Worm (Caenorhabditis elegans) whole organism, late embryonic: Measurements from ENCODE around the gene M03D4.4.
A peak's percentile ranks its signal among the peaks of the same experiment; 100 is the strongest.

Experiments used
- K09A11.1 ChIP-seq: sonication (generic microtip); optimal IDR thresholded peaks from 2 replicates; lab custom pipeline; 2017; ENCODE audit warnings: antibody characterized with exemption, mild to moderate bottlenecking, missing genetic modification characterization, missing compliant biosample characterization; ENCODE audit not compliant: insufficient read depth
- Y22D7AL.16 ChIP-seq: sonication (generic microtip); optimal IDR thresholded peaks from 2 replicates; lab custom pipeline; 2016; ENCODE audit warnings: missing genetic modification characterization, missing compliant biosample characterization
- ahr-1 ChIP-seq: sonication (generic microtip); optimal IDR thresholded peaks from 2 replicates; lab custom pipeline; 2016; ENCODE audit warnings: missing genetic modification characterization, missing compliant biosample characterization
- ama-1 ChIP-seq: fragments of 150-350 bp; optimal IDR thresholded peaks from 2 replicates; lab custom pipeline; 2014
- ceh-14 ChIP-seq: sonication (generic microtip); optimal IDR thresholded peaks from 2 replicates; lab custom pipeline; 2016; ENCODE audit warnings: missing genotype, missing genetic modification characterization, missing compliant biosample characterization
- ceh-2 ChIP-seq: sonication (generic microtip); optimal IDR thresholded peaks from 2 replicates; lab custom pipeline; 2016; ENCODE audit warnings: missing genotype, missing genetic modification characterization, missing compliant biosample characterization
- ceh-22 ChIP-seq: sonication (generic microtip); optimal IDR thresholded peaks from 2 replicates; lab custom pipeline; 2017; ENCODE audit warnings: missing biosample characterization, missing genetic modification characterization
- ceh-24 ChIP-seq: sonication (generic microtip); optimal IDR thresholded peaks from 2 replicates; lab custom pipeline; 2016; ENCODE audit warnings: mild to moderate bottlenecking, missing genetic modification characterization, missing compliant biosample characterization
- ceh-45 ChIP-seq: fragments of 200-800 bp; sonication (Bioruptor generic); IDR thresholded peaks from 2 replicates; pipeline ENCODE4 v1.3.6; 2022; ENCODE audit warnings: missing genetic modification reagents, missing genetic modification characterization, missing compliant biosample characterization
- ceh-6 ChIP-seq: fragments of 200-800 bp; sonication (Bioruptor generic); optimal IDR thresholded peaks from 2 replicates; lab custom pipeline; 2018; ENCODE audit warnings: mild to moderate bottlenecking, missing genetic modification characterization, missing compliant biosample characterization
- ceh-9 ChIP-seq: sonication (generic microtip); optimal IDR thresholded peaks from 2 replicates; lab custom pipeline; 2016; ENCODE audit warnings: mild to moderate bottlenecking, missing genetic modification characterization, inconsistent platforms, missing compliant biosample characterization
- che-1 ChIP-seq: sonication (generic microtip); optimal IDR thresholded peaks from 2 replicates; lab custom pipeline; 2016; ENCODE audit warnings: mild to moderate bottlenecking, missing genetic modification characterization, missing compliant biosample characterization
- dmd-4 ChIP-seq: sonication (generic microtip); optimal IDR thresholded peaks from 2 replicates; lab custom pipeline; 2016; ENCODE audit warnings: borderline replicate concordance, missing genetic modification characterization, missing compliant biosample characterization
- elt-2 ChIP-seq: sonication (generic microtip); optimal IDR thresholded peaks from 2 replicates; lab custom pipeline; 2016; ENCODE audit warnings: missing genetic modification reagents, missing genetic modification characterization, missing compliant biosample characterization
- elt-4 ChIP-seq: sonication (generic microtip); optimal IDR thresholded peaks from 2 replicates; lab custom pipeline; 2016; ENCODE audit warnings: missing genetic modification characterization, missing compliant biosample characterization
- fax-1 ChIP-seq: sonication (generic microtip); optimal IDR thresholded peaks from 2 replicates; lab custom pipeline; 2016; ENCODE audit warnings: missing genotype, missing genetic modification characterization, missing compliant biosample characterization
- hlh-13 ChIP-seq: fragments of 200-800 bp; sonication (Bioruptor generic); optimal IDR thresholded peaks from 2 replicates; lab custom pipeline; 2018; ENCODE audit warnings: mild to moderate bottlenecking, missing genetic modification characterization, missing compliant biosample characterization
- hlh-30 ChIP-seq: sonication (generic microtip); optimal IDR thresholded peaks from 2 replicates; lab custom pipeline; 2017; ENCODE audit warnings: antibody characterized with exemption, missing genetic modification characterization, missing compliant biosample characterization; ENCODE audit not compliant: insufficient read depth
- hlh-8 ChIP-seq: sonication (generic microtip); optimal IDR thresholded peaks from 2 replicates; lab custom pipeline; 2016; ENCODE audit warnings: missing genotype, missing genetic modification characterization, missing compliant biosample characterization
- lim-6 ChIP-seq: sonication (generic microtip); optimal IDR thresholded peaks from 2 replicates; lab custom pipeline; 2016; ENCODE audit warnings: missing genetic modification characterization, missing compliant biosample characterization
- nfya-1 ChIP-seq: sonication (generic microtip); optimal IDR thresholded peaks from 2 replicates; lab custom pipeline; 2017; ENCODE audit warnings: missing genetic modification characterization, mild to moderate bottlenecking, missing compliant biosample characterization, antibody characterized with exemption, moderate library complexity
- nhr-11 ChIP-seq: fragments of 150-350 bp; optimal IDR thresholded peaks from 2 replicates; lab custom pipeline; 2014; ENCODE audit warnings: missing biosample characterization, missing genetic modification characterization
- npax-4 ChIP-seq: sonication (generic microtip); optimal IDR thresholded peaks from 2 replicates; lab custom pipeline; 2016; ENCODE audit warnings: missing genetic modification characterization, missing compliant biosample characterization
- odd-2 ChIP-seq: sonication (generic microtip); optimal IDR thresholded peaks from 2 replicates; lab custom pipeline; 2017; ENCODE audit warnings: antibody characterized with exemption, mild to moderate bottlenecking, missing genetic modification characterization, missing compliant biosample characterization
- pag-3 ChIP-seq: sonication (generic microtip); optimal IDR thresholded peaks from 2 replicates; lab custom pipeline; 2016; ENCODE audit warnings: missing compliant biosample characterization, missing genetic modification characterization, borderline replicate concordance
- pat-9 ChIP-seq: fragments of 200-800 bp; sonication (Bioruptor generic); optimal IDR thresholded peaks from 2 replicates; lab custom pipeline; 2018; ENCODE audit warnings: mild to moderate bottlenecking, missing genetic modification characterization, moderate library complexity, missing compliant biosample characterization
- pax-1 ChIP-seq: fragments of 150-350 bp; optimal IDR thresholded peaks from 2 replicates; lab custom pipeline; 2014; ENCODE audit warnings: missing biosample characterization, missing genetic modification characterization
- pha-4 ChIP-seq: fragments of 150-350 bp; optimal IDR thresholded peaks from 2 replicates; lab custom pipeline; 2018; ENCODE audit warnings: missing biosample characterization, missing genetic modification reagents, missing genetic modification characterization
- pqm-1 ChIP-seq: sonication (generic microtip); optimal IDR thresholded peaks from 2 replicates; lab custom pipeline; 2016; ENCODE audit warnings: missing genetic modification characterization, missing compliant biosample characterization
- pros-1 ChIP-seq: fragments of 150-350 bp; optimal IDR thresholded peaks from 2 replicates; lab custom pipeline; 2014; ENCODE audit warnings: missing biosample characterization, missing genetic modification reagents, missing genetic modification characterization
- ref-2 ChIP-seq: sonication (generic microtip); optimal IDR thresholded peaks from 2 replicates; lab custom pipeline; 2016; ENCODE audit warnings: missing genetic modification characterization, missing compliant biosample characterization
- sox-4 ChIP-seq: sonication (generic microtip); optimal IDR thresholded peaks from 2 replicates; lab custom pipeline; 2017; ENCODE audit warnings: mild to moderate bottlenecking, missing genetic modification characterization, inconsistent platforms, missing compliant biosample characterization
- syd-9 ChIP-seq: sonication (generic microtip); optimal IDR thresholded peaks from 2 replicates; lab custom pipeline; 2016; ENCODE audit warnings: mild to moderate bottlenecking, missing genetic modification characterization, moderate library complexity, missing compliant biosample characterization
- tbx-2 ChIP-seq: sonication (generic microtip); optimal IDR thresholded peaks from 2 replicates; lab custom pipeline; 2016; ENCODE audit warnings: missing genetic modification characterization, missing compliant biosample characterization
- tbx-7 ChIP-seq: sonication (generic microtip); optimal IDR thresholded peaks from 2 replicates; lab custom pipeline; 2016; ENCODE audit warnings: missing genotype, missing genetic modification characterization, missing compliant biosample characterization
- ttx-3 ChIP-seq: sonication (generic microtip); optimal IDR thresholded peaks from 2 replicates; lab custom pipeline; 2016; ENCODE audit warnings: missing genetic modification reagents, missing genetic modification characterization, missing compliant biosample characterization
- unc-3 ChIP-seq, 2 experiments: fragments of 200-800 bp in 1 of 2; sonication (Bioruptor generic) in 1 of 2; sonication (generic microtip) in 1 of 2; conservative IDR thresholded peaks in 1 of 2; optimal IDR thresholded peaks in 1 of 2; 2 replicates each; pipeline versions ENCODE4 v1.3.6 to Lab custom; 2016 to 2022; ENCODE audit warnings: missing compliant biosample characterization in 2 of 2, missing genetic modification characterization in 2 of 2, missing genetic modification reagents in 1 of 2
- unc-55 ChIP-seq: sonication (generic microtip); optimal IDR thresholded peaks from 2 replicates; lab custom pipeline; 2017; ENCODE audit warnings: missing biosample characterization, missing genetic modification reagents, missing genetic modification characterization
- unc-86 ChIP-seq: sonication (generic microtip); optimal IDR thresholded peaks from 2 replicates; lab custom pipeline; 2016; ENCODE audit warnings: missing genetic modification characterization, missing compliant biosample characterization
- zip-5 ChIP-seq: sonication (generic microtip); optimal IDR thresholded peaks from 2 replicates; lab custom pipeline; 2016; ENCODE audit warnings: missing genetic modification characterization, missing compliant biosample characterization

The M03D4.4 gene

DNA sequence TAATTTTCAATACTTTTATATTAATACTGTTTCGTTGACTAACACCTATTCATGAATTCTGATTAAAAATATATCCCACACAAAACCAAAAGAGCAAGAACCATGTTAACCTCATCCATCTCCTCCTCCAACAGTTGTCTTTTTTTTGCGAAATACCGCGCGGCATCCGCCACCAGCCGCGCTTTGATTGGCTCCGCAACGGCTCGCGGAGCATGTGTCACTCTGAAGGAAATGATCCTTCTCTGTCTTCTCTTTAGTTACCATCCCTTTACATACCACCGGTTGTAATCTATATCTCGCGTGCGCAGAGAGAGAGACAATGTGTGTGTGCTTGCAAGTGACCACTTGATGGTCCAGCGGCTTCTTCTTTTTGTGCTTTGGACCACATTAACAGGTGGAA lies 8.5 kb upstream of the M03D4.4 start:
- TF ChIP-seq ceh-9 (tag; lab: Kevin White, UChicago), result no peak
- TF ChIP-seq unc-55, result peak; percentile 45
- TF ChIP-seq pha-4 (tag; lab: Kevin White, UChicago), result no peak
- peak; percentile 60 for TF ChIP-seq nfya-1

DNA sequence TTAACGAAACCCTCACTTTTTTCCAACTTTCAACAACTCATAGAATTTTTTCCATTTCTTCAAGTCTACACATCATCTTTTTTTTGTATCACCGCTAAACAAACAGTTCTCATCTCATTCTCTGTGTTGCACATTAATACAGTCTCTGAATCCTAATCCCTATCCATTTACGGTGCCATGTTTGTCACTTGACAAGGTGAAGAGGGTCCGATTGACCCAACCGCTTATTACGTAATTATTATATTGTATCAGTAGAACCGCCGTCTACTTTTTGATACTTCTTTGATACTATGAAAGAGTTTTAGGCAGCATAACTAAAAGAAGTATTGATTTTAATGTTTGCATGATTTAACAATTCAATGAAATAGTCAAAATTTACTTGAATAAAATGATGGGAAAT lies 7.5 kb upstream of the M03D4.4 start:
- TF ChIP-seq Y22D7AL.16, result no peak
- TF ChIP-seq, all 69 proteins: peak for 0

DNA sequence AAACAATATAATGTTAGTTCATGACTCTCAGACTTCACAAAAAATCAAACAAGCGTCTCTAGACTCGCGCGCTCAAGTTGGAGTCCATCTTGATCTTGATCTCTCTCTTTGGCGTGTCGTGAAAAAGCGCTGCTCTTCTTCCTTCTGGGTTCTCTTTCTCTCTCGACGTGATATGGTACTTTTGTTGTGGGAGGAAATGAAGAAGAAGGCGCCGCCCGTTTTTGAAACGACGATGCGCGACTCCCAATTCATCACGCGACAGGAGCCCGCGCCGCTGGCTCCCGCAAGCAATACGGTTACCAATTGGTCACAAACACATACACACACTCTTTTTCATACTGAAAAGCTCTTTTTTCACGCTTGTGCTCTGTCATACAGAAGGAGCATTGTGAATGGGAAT lies 3.3 kb upstream of the M03D4.4 start:
- TF ChIP-seq ceh-24 (tag; lab: Kevin White, UChicago) (no peak), pros-1 (no peak), ceh-6 (no peak), ceh-14 (tag; lab: Kevin White, UChicago) (no peak), syd-9 (tag; lab: Kevin White, UChicago) (no peak), fax-1 (tag; lab: Kevin White, UChicago) (no peak), odd-2 (tag; lab: Kevin White, UChicago) (no peak), pax-1 (no peak), pha-4 (tag; lab: Kevin White, UChicago) (no peak), hlh-30 (tag; lab: Kevin White, UChicago) (no peak), lim-6 (no peak), dmd-4 (tag; lab: Kevin White, UChicago) (no peak), pat-9 (no peak), unc-3 (GFP tag; conservative IDR thresholded peaks at IDR 0.05; lab: Robert Waterston, UW) (no peak), unc-3 (tag; optimal IDR thresholded peaks at IDR 0.05; lab: Kevin White, UChicago) (no peak), che-1 (tag; lab: Kevin White, UChicago) (no peak), nhr-11 (no peak), ceh-45 (no peak), ceh-2 (no peak)

DNA sequence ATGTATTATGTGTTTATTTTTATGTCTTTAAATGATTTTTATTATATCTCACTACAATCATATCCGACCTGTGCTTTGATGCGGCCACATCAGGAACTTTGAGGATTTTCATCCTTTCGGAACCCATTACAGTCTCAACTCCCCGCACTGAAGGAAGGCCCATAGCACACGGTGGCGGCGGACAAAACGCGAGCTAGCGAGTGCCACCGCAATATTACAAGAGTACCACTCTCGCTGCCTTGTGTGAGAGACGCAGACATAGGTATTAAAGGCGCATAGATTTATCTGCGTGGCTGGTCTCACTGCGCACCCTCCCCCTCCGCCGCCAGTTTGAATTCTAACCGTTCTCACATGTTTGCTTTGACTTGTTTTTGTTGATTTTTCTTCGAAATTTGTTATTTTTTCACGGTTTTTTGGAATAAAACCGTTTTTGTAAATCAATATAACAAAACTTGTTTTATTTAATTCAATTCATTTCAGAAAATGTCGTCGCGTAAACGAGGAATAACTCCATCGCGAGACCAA lies 9.3 kb downstream of the M03D4.4 start, which contains the start of gene zen-4:
zen-4 (plus strand) TSS at position 475 of the 525 bp plus-strand sequence.
- TF ChIP-seq hlh-30 (tag; lab: Kevin White, UChicago) (peak; percentile 27), elt-2 (tag; lab: Kevin White, UChicago) (peak; percentile 22), nfya-1 (peak; percentile 40), ceh-24 (tag; lab: Kevin White, UChicago) (no peak), hlh-8 (tag; lab: Kevin White, UChicago) (no peak), ref-2 (tag; lab: Kevin White, UChicago) (peak; percentile 42), tbx-2 (tag; lab: Kevin White, UChicago) (peak; percentile 28)

DNA sequence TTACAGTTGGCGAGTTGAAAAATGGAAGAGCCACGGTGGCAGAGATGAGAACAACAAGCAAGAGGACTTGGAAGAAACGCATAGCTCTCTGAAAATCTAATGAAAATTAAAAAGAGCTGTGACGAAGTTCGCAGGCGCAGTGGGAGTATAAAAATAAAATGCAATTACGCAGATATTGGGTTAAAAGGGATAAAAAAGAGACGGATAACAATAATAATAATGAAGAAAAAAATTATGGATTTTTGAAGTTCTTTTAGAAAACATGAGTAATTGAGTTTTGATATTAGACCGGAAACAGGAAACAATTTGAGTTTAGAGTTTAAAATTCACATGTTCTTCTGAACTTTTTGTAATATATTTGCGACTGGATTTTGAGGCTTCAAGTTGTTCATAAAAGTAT lies 14.8 kb downstream of the M03D4.4 start, which contains the start of gene M03D4.3:
M03D4.3 (minus strand) TSS at position 101 of the 400 bp plus-strand sequence.
- TF ChIP-seq ama-1 (lab: Kevin White, UChicago), result no peak
- no peak for TF ChIP-seq unc-86 (tag; lab: Kevin White, UChicago)
- no peak for TF ChIP-seq ttx-3 (tag; lab: Kevin White, UChicago)
- TF ChIP-seq zip-5 (tag; lab: Kevin White, UChicago), result no peak
- no peak for TF ChIP-seq hlh-13 (GFP tag; lab: Kevin White, UChicago)
- no peak for TF ChIP-seq pag-3 (tag; lab: Kevin White, UChicago)
- no peak for TF ChIP-seq ahr-1
- TF ChIP-seq sox-4 (tag; lab: Kevin White, UChicago), result no peak
- no peak for TF ChIP-seq npax-4 (tag; lab: Kevin White, UChicago)
- no peak for TF ChIP-seq lim-6
- no peak for TF ChIP-seq pat-9
- TF ChIP-seq ceh-2, result no peak
- no peak for TF ChIP-seq ref-2 (tag; lab: Kevin White, UChicago)
- no peak for TF ChIP-seq che-1 (tag; lab: Kevin White, UChicago)
- TF ChIP-seq elt-4 (tag; lab: Kevin White, UChicago), result no peak
- TF ChIP-seq ceh-24 (tag; lab: Kevin White, UChicago), result no peak
- no peak for TF ChIP-seq pqm-1 (tag; lab: Kevin White, UChicago)
- TF ChIP-seq ceh-22 (tag; lab: Kevin White, UChicago), result no peak
- no peak for TF ChIP-seq tbx-7 (tag; lab: Kevin White, UChicago)
- no peak for TF ChIP-seq K09A11.1
